Worm (Caenorhabditis elegans) whole organism, young adult: ENCODE measurements around the gene K02E10.5.

Source experiments
- F57C9.4 ChIP-seq: sonication (generic microtip); optimal IDR thresholded peaks from 2 replicates; lab custom pipeline; 2017; ENCODE audit warnings: mild to moderate bottlenecking, missing genetic modification characterization, missing compliant biosample characterization
- Y79H2A.3 ChIP-seq: fragments of 200-800 bp; sonication (Bioruptor generic); conservative IDR thresholded peaks from 2 replicates; pipeline ENCODE4 v1.3.6; 2022; ENCODE audit warnings: missing genetic modification reagents, missing genetic modification characterization, missing compliant biosample characterization
- lin-26 ChIP-seq: fragments of 200-800 bp; sonication (Bioruptor generic); IDR thresholded peaks from 2 replicates; pipeline ENCODE4 v1.3.6; 2022; ENCODE audit warnings: missing genetic modification reagents, missing genetic modification characterization, missing compliant biosample characterization
- madf-6 ChIP-seq: fragments of 200-800 bp; sonication (Bioruptor generic); IDR thresholded peaks from 2 replicates; pipeline ENCODE4 v1.3.6; 2022; ENCODE audit warnings: missing genetic modification reagents, missing genetic modification characterization, missing compliant biosample characterization
- mcd-1 ChIP-seq: fragments of 200-800 bp; sonication (Bioruptor generic); IDR thresholded peaks from 2 replicates; pipeline ENCODE4 v1.3.6; 2022; ENCODE audit warnings: missing genetic modification reagents, missing genetic modification characterization, missing compliant biosample characterization

- TF ChIP-seq madf-6 (no peak), F57C9.4 (tag; lab: Kevin White, UChicago) (no peak), Y79H2A.3 (no peak), lin-26 (no peak), mcd-1 (GFP tag; lab: Robert Waterston, UW) (no peak)
These were observed 48.5 kb upstream of the K02E10.5 start for ce11 chrX:2527194-2527593.
